Worm (Caenorhabditis elegans): ENCODE data around the gene F28A10.4.

The F28A10.4 gene

DNA sequence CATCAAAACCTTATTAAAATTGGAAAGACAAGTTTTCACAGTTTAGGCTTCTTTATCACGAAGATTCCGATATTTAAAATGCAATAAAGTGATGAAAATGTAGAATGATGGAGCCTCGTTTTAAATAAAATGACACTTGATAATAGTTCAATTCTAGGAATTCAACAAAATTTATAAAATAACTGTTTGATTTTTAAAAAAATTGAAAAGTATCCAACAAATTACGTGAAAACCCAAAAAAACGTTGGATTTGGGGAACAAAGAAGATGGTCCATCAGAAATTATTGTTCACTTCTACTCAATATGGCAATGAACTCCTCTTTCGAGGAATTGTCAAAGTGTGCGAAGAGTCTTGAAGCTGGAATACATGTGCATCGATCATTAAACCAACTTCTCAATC is at the start of gene F28A10.4:
Gene F28A10.4 (plus strand): TSS at position 301 of the 400 bp plus-strand sequence.
- TF ChIP-seq sea-2 (GFP tag; optimal IDR thresholded peaks at IDR 0.05) (no peak), elt-1 (tag; optimal IDR thresholded peaks at IDR 0.05) (no peak), nhr-25 (tag; optimal IDR thresholded peaks at IDR 0.05) (no peak), pqm-1 (tag; optimal IDR thresholded peaks at IDR 0.05) (no peak), elt-2 (tag; optimal IDR thresholded peaks at IDR 0.05) (no peak), ztf-4 (tag; optimal IDR thresholded peaks at IDR 0.05) (no peak), eor-1 (tag; optimal IDR thresholded peaks at IDR 0.05) (no peak), nhr-76 (tag; optimal IDR thresholded peaks at IDR 0.05) (no peak), nfya-1 (tag; optimal IDR thresholded peaks at IDR 0.05; ENCODE audit: insufficient read depth) (no peak), aly-2 (tag; optimal IDR thresholded peaks at IDR 0.05) (no peak)

DNA sequence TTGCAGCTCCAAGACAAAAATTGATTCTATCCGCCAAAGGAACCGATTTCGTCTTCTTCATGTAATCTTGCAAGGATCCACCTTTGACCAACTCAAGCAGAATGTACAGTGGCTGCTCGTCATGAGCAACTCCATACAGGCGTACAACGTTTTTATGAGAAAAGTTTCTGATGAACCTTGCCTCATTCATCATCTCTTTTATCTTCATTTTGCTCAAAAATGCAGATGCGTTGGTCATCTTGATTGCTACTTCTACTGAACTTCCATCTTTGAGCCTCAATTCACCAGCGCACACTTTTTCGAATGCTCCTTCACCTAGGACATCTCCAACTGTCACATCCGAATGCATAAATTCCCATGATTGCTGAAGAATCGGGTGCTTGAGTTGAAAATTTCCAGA is 47.2 kb upstream of the F28A10.4 start:
- TF ChIP-seq nfya-1 (tag; optimal IDR thresholded peaks at IDR 0.05; ENCODE audit: insufficient read depth) (no peak), sea-2 (GFP tag; optimal IDR thresholded peaks at IDR 0.05) (no peak), egl-27 (tag; optimal IDR thresholded peaks at IDR 0.05) (no peak), lsy-12 (tag; optimal IDR thresholded peaks at IDR 0.05) (no peak), nhr-28 (tag; optimal IDR thresholded peaks at IDR 0.05) (no peak), elt-1 (tag; optimal IDR thresholded peaks at IDR 0.05) (no peak), mml-1 (tag; optimal IDR thresholded peaks at IDR 0.05) (no peak), ceh-28 (tag; optimal IDR thresholded peaks at IDR 0.05) (no peak), ZK546.5 (tag; optimal IDR thresholded peaks at IDR 0.05) (no peak), lin-39 (tag; optimal IDR thresholded peaks at IDR 0.05) (no peak), daf-12 (tag; optimal IDR thresholded peaks at IDR 0.05) (no peak), mdl-1 (tag; optimal IDR thresholded peaks at IDR 0.05) (no peak), fkh-10 (GFP tag; optimal IDR thresholded peaks at IDR 0.05) (no peak), hmg-11 (tag; optimal IDR thresholded peaks at IDR 0.05) (no peak)

DNA sequence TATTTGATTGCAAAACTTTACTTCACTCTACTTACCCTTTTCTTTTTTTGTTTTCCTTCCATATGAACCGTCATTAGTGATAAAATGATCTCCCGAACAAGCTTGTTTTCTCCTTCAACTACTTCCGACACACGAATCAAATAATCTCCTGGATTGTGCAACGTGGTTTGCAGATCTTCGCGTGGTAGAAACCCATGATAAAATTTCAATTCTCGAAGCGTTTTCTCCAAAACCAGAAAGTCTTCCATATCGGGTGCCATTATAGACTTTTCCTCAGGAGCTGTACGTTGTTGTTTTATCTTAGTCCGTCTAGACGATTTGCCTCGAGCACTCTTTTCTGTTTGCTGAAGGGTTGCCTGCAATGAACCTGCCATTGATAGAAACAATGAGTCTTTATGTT is 46.6 kb upstream of the F28A10.4 start:
- no peak for TF ChIP-seq nhr-43 (tag; optimal IDR thresholded peaks at IDR 0.05; ENCODE audit: poor library complexity, severe bottlenecking)

DNA sequence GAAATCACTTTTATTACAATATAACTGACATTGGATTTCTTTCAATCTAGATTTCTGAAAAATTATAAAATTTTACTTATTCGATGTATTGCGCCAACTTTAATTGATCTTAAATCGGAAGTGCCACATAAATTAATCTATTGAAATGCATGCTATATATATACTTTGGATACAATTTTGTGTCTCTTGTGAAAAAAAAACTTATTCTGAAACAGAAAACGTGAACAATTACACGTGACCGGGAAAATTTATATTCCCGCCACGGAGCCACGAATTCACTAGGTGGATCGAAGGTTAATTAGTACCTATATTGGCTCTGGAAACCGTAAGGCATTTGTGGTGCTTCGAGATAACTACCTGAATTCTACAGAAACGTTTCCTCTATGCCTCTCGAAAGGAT is 44.4 kb upstream of the F28A10.4 start, which contains the start of gene F46F5.14:
Gene F46F5.14 (plus strand): TSS at position 301 of the 400 bp plus-strand sequence.
- TF ChIP-seq R02D3.7 (tag; optimal IDR thresholded peaks at IDR 0.05) (no peak), ceh-9 (tag; optimal IDR thresholded peaks at IDR 0.05) (no peak), elt-1 (tag; optimal IDR thresholded peaks at IDR 0.05) (no peak), ceh-28 (tag; optimal IDR thresholded peaks at IDR 0.05) (no peak), jun-1 (tag; optimal IDR thresholded peaks at IDR 0.05) (no peak), skn-1 (tag; optimal IDR thresholded peaks at IDR 0.05) (no peak), nhr-25 (tag; optimal IDR thresholded peaks at IDR 0.05) (no peak), nhr-28 (tag; optimal IDR thresholded peaks at IDR 0.05) (no peak), eor-1 (tag; optimal IDR thresholded peaks at IDR 0.05) (no peak), nfya-1 (tag; optimal IDR thresholded peaks at IDR 0.05; ENCODE audit: insufficient read depth) (no peak), nhr-23 (tag; optimal IDR thresholded peaks at IDR 0.05) (no peak), lin-15B (tag; optimal IDR thresholded peaks at IDR 0.05) (no peak), egl-5 (tag; optimal IDR thresholded peaks at IDR 0.05) (no peak), fkh-10 (GFP tag; optimal IDR thresholded peaks at IDR 0.05) (no peak), unc-39 (tag; optimal IDR thresholded peaks at IDR 0.05) (no peak), hmg-11 (tag; optimal IDR thresholded peaks at IDR 0.05) (no peak), ztf-11 (tag; optimal IDR thresholded peaks at IDR 0.05) (no peak), ztf-4 (tag; optimal IDR thresholded peaks at IDR 0.05) (no peak)

DNA sequence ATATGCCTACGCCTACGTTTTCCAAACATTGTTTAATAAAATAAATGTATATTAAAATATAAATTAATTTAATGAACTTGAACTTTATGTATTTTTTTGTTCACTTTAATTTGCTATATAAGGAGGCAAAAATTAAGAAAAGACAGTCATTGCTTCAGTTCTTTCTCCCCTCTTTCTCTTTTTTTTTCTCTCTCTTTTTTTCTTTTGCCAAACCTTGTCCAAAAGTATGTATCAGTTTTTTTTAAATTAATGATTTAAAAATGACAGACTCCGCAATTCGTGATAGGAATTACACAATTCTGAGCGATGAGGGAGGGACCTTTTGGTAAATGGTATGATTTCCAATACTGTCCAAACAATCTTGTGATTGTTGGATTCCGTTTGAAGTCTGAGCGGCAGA is 41.1 kb upstream of the F28A10.4 start, which contains the start of gene F46F5.13:
Gene F46F5.13 (plus strand): TSS at position 301 of the 400 bp plus-strand sequence.
- TF ChIP-seq mml-1 (tag; optimal IDR thresholded peaks at IDR 0.05) (no peak), pha-4 (tag; optimal IDR thresholded peaks at IDR 0.05) (no peak), nhr-67 (tag; optimal IDR thresholded peaks at IDR 0.05) (no peak)

DNA sequence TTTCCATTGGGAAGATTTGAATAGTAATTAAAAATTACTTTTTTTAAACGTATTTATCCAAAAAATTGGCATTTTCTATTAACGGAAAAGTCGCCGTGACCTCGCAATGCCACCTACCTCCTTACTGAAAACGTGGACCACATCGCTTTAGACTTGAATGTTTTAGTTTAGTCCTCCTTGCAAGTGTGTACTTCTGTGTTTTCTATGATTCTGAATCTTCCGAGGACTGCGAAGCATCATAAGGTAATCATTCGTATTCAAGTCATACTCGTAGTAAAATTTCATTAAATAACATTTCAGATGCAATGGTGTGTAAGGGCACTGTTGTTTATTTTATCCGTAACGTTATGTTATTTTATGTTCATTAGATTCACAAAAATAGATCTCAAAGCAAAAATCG is 35.6 kb upstream of the F28A10.4 start, which contains the start of gene F46F5.11:
Gene F46F5.11 (plus strand): TSS at position 301 of the 400 bp plus-strand sequence.
- no peak for TF ChIP-seq elt-2 (tag; optimal IDR thresholded peaks at IDR 0.05)

Measured in whole organism, L3 larva.